Worm (Caenorhabditis elegans): ENCODE data around the gene dyrb-1.
A peak's percentile ranks its signal among the peaks of the same experiment; 100 is the strongest.

dyrb-1 gene

DNA sequence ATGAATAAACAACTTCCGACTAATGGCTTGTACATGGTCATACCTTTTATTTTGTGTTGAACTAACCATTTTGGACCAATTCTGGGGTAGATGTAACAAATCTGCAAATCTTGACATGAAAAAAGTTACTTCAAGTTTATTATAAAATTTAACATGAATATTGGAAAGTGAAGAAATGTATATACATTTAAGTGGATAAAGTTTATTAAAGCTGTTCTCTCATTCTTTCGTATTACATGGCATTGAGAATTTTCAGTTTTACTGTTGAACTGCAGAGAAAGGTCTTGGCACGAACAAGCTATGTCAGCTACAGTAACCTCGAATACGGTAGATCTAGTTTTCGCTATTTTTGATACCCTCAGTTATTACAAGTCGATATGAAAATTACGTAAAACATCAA lies 13.4 kb downstream of the dyrb-1 start, which contains the start of gene C07H4.1:
Gene C07H4.1, minus strand, starts transcription at position 101 of the 400 bp plus-strand sequence.
- TF ChIP-seq pqm-1 (tag; optimal IDR thresholded peaks at IDR 0.05) (no peak), hlh-11 (tag; optimal IDR thresholded peaks at IDR 0.05) (no peak), Y5F2A.4 (GFP tag; optimal IDR thresholded peaks at IDR 0.05) (no peak), ztf-11 (tag; optimal IDR thresholded peaks at IDR 0.05) (no peak)

DNA sequence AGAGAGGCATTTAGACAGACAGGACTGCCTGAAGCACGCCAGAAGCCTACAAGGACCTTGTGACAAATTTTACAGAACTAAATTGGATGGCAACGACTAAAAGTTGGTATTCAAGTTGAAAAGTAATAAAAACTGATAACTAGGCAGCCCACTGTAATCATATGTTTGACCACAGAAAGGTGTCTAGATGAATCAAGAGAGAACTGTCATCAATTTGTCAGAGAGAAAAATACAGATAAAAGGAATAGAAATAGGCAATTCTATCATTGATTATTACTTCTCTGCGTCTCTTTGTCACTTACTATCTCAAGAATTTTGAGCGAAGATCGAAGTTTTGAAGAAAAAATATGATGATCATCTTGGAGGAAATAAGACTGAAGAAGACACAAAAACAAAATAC lies 14.0 kb downstream of the dyrb-1 start:
- TF ChIP-seq mep-1 (tag; optimal IDR thresholded peaks at IDR 0.05) (no peak), hlh-11 (tag; optimal IDR thresholded peaks at IDR 0.05) (peak; percentile 60), T26A8.4 (GFP tag; IDR thresholded peaks at IDR 0.05) (no peak), zfp-3 (GFP tag; conservative IDR thresholded peaks at IDR 0.05) (no peak), egl-27 (tag; optimal IDR thresholded peaks at IDR 0.05) (no peak), lin-29 (GFP tag; IDR thresholded peaks at IDR 0.05) (no peak), R02D3.7 (tag; optimal IDR thresholded peaks at IDR 0.05) (no peak), cey-2 (tag; optimal IDR thresholded peaks at IDR 0.05; ENCODE audit: borderline replicate concordance, insufficient read depth) (no peak), ceh-32 (tag; optimal IDR thresholded peaks at IDR 0.05; ENCODE audit: poor library complexity) (no peak), spr-3 (GFP tag; optimal IDR thresholded peaks at IDR 0.05) (no peak), jun-1 (tag; optimal IDR thresholded peaks at IDR 0.05) (no peak), ZK337.2 (GFP tag; IDR thresholded peaks at IDR 0.05) (no peak), spr-1 (tag; optimal IDR thresholded peaks at IDR 0.05) (no peak), daf-19 (GFP tag; conservative IDR thresholded peaks at IDR 0.05) (no peak), T20F7.1 (GFP tag; optimal IDR thresholded peaks at IDR 0.05) (no peak), dmd-8 (GFP tag; IDR thresholded peaks at IDR 0.05) (no peak), Y48G9A.11 (GFP tag; IDR thresholded peaks at IDR 0.05) (no peak), duxl-1 (tag; optimal IDR thresholded peaks at IDR 0.05; ENCODE audit: poor library complexity) (no peak), nhr-28 (tag; optimal IDR thresholded peaks at IDR 0.05) (peak; percentile 46), lim-7 (GFP tag; IDR thresholded peaks at IDR 0.05) (no peak), F49E8.2 (tag; optimal IDR thresholded peaks at IDR 0.05; ENCODE audit: borderline replicate concordance) (no peak), pqm-1 (tag; optimal IDR thresholded peaks at IDR 0.05) (peak; percentile 87), dpl-1 (GFP tag; optimal IDR thresholded peaks at IDR 0.05) (no peak), hlh-30 (tag; optimal IDR thresholded peaks at IDR 0.05; ENCODE audit: insufficient read depth) (peak; percentile 58), zag-1 (tag; optimal IDR thresholded peaks at IDR 0.05) (no peak), ZK546.5 (tag; optimal IDR thresholded peaks at IDR 0.05) (no peak), rbr-2 (tag; optimal IDR thresholded peaks at IDR 0.05) (no peak), gei-8 (GFP tag; optimal IDR thresholded peaks at IDR 0.05) (no peak), ctbp-1 (GFP tag; IDR thresholded peaks at IDR 0.05) (no peak), ces-1 (GFP tag; optimal IDR thresholded peaks at IDR 0.05) (no peak), nhr-102 (tag; optimal IDR thresholded peaks at IDR 0.05) (no peak), unc-39 (tag; optimal IDR thresholded peaks at IDR 0.05) (no peak), php-3 (GFP tag; IDR thresholded peaks at IDR 0.05) (no peak), zfp-2 (tag; optimal IDR thresholded peaks at IDR 0.05) (no peak), D1046.2 (GFP tag; IDR thresholded peaks at IDR 0.05) (no peak), sdz-12 (GFP tag; optimal IDR thresholded peaks at IDR 0.05) (no peak), F10B5.3 (tag; optimal IDR thresholded peaks at IDR 0.05) (no peak), fkh-10 (GFP tag; optimal IDR thresholded peaks at IDR 0.05) (no peak), unc-62 (GFP tag; optimal IDR thresholded peaks at IDR 0.05 in 1 of 2) (no peak), unc-62 (tag; optimal IDR thresholded peaks at IDR 0.05) (no peak), lin-1 (GFP tag; IDR thresholded peaks at IDR 0.05) (no peak), lin-39 (tag; optimal IDR thresholded peaks at IDR 0.05) (no peak), aha-1 (tag) (peak; percentile 67), set-16 (GFP tag; IDR thresholded peaks at IDR 0.05) (no peak), hif-1 (tag; optimal IDR thresholded peaks at IDR 0.05) (no peak), F37D6.2 (tag; optimal IDR thresholded peaks at IDR 0.05) (no peak), zip-2 (tag; optimal IDR thresholded peaks at IDR 0.05) (no peak), saeg-2 (GFP tag; IDR thresholded peaks at IDR 0.05) (no peak)
